Worm (Caenorhabditis elegans) whole organism, early embryonic: ENCODE data around the gene npp-24.

Experiments used
- ama-1 ChIP-seq: fragments of 150-350 bp; optimal IDR thresholded peaks from 2 replicates; lab custom pipeline; 2014
- ets-7 ChIP-seq: sonication (generic microtip); optimal IDR thresholded peaks from 2 replicates; lab custom pipeline; 2016; ENCODE audit warnings: missing genotype, missing genetic modification characterization, missing compliant biosample characterization
- flt-1 ChIP-seq: fragments of 200-800 bp; sonication (Bioruptor generic); IDR thresholded peaks from 2 replicates; pipeline ENCODE4 v1.3.6; 2022; ENCODE audit warnings: missing genetic modification characterization, missing compliant biosample characterization

DNA sequence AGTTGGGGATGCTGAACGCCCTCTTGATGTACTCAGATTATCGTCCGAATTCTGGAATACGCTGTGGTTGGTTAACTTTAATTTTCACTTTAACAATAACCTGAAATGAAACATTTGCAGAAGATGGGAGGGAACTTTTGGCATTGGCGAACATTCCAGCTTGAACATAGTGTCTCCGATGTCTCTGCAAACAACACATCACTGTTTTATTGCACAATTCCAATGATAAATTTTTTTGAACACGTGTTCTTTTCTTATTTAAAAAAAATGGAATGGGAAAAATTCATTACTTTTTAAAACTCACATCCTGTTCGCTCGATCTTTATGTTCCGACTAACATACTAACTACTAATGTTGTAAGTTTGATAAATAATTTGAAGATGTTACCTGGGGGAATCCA, 5.2 kb upstream of the npp-24 start, which contains the start of gene fzy-1:
- TF ChIP-seq ama-1 (lab: Kevin White, UChicago) (no peak), flt-1 (no peak), ets-7 (tag; lab: Kevin White, UChicago) (no peak)
